Worm (Caenorhabditis elegans) whole organism, L2 larva: Measurements from ENCODE around the gene msp-77.

Experiments used
- blmp-1 ChIP-seq: sonication (generic microtip); optimal IDR thresholded peaks from 2 replicates; lab custom pipeline; 2017; ENCODE audit warnings: missing genetic modification characterization, mild to moderate bottlenecking, missing compliant biosample characterization, antibody characterized with exemption, moderate library complexity; ENCODE audit not compliant: insufficient read depth
- nhr-129 ChIP-seq: fragments of 150-350 bp; optimal IDR thresholded peaks from 2 replicates; lab custom pipeline; 2014; ENCODE audit warnings: missing biosample characterization, missing genetic modification characterization
- unc-55 ChIP-seq: fragments of 150-350 bp; sonication (generic microtip); optimal IDR thresholded peaks from 3 replicates; lab custom pipeline; 2014; ENCODE audit warnings: missing biosample characterization, missing genetic modification reagents, missing genetic modification characterization

The msp-77 gene

DNA sequence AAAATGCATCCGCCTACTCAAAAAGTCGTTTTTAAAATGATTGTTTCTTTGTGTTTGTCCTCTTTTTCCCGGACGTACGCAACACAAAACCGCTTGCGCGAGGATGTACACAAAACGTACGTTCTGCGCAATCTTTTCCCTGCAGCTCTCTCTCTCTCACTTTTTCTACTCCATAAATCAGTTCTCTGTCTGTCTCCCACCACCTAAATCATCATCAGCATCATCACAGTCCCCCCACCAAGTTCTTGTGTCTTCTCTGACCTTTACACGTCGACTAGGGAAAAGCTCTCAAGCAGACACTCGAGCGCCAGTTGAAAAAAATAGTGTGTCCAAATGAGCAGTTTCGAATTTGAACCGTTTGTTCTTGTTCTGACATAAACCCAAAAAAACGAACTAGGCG, 49.8 kb downstream of the msp-77 start:
- TF ChIP-seq nhr-129 (tag; lab: Kevin White, UChicago) (peak; percentile 15), blmp-1 (tag; lab: Kevin White, UChicago) (no peak), unc-55 (GFP tag; lab: Kevin White, UChicago) (no peak)
